Fruit fly (Drosophila melanogaster): ENCODE data around the gene CG32107.

Gene CG32107

DNA sequence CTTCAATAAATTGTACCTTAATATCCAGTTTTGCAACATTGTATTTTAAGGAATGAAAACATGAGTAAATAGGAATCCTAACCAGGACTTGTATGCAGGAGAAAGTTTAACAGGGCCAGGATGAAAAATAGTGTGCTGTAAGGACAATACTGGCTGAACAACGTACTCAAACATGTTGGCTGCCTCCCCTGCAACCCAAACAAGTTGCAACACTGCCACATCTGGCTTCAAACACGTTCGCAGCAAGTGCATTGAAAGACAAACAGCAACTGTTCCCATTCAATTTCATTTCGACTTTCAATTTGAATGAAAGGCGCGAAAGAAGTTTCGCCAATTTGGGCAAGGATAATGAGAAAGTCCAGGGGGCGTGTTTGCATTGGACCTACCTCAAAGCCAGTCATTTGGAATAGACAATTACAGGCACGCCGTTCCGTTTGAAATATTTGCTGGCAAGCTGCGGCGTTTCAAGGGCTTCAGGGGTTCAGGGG lies 6.9 kb upstream of the CG32107 start:
- TF ChIP-seq CG32121 (GFP tag; IDR thresholded peaks at IDR 0.05) = no peak
- no peak for TF ChIP-seq rn (GFP tag; IDR thresholded peaks at IDR 0.05)
- no peak for TF ChIP-seq Snoo (tag; optimal IDR thresholded peaks at IDR 0.05)
- TF ChIP-seq CG9948 (tag; optimal IDR thresholded peaks at IDR 0.05) = no peak
- no peak for TF ChIP-seq Pif1B (GFP tag; optimal IDR thresholded peaks at IDR 0.05)
- no peak for TF ChIP-seq CG17806 (tag; optimal IDR thresholded peaks at IDR 0.05)
- no peak for TF ChIP-seq EcR (GFP tag; optimal IDR thresholded peaks at IDR 0.05)
- TF ChIP-seq CG10348 (GFP tag; IDR thresholded peaks at IDR 0.05) = no peak
- TF ChIP-seq CG4496 (GFP tag; IDR thresholded peaks at IDR 0.05) = no peak
- no peak for TF ChIP-seq fd96Ca (GFP tag; IDR thresholded peaks at IDR 0.05)
- TF ChIP-seq CG12605 (GFP tag; IDR thresholded peaks at IDR 0.05) = no peak
- no peak for TF ChIP-seq CG14655 (GFP tag; optimal IDR thresholded peaks at IDR 0.05)
- TF ChIP-seq CG8159 (tag; optimal IDR thresholded peaks at IDR 0.05) = no peak
- no peak for TF ChIP-seq CG8301 (tag; optimal IDR thresholded peaks at IDR 0.05)
- no peak for TF ChIP-seq D1 (tag; optimal IDR thresholded peaks at IDR 0.05)
- no peak for TF ChIP-seq gl (tag; optimal IDR thresholded peaks at IDR 0.05)

DNA sequence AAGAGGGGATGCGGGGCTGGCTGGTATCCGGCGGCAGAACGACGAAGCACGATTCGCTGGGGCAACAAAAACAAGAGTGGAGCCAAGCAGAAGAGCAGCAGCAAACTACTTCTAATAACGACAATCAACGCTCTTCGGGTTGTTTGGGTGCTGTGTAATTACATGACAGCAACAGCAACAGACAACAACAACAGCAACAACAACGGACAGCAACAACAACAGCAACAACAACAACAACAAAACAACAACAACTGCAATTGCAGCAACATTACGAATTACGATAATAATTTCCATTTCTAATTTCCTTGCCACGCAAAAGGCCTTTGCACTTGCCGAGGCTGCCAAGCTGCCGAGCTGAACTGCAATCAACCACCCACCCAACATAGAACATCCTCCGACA lies 3.4 kb upstream of the CG32107 start:
- no peak for TF ChIP-seq CG14655 (GFP tag; optimal IDR thresholded peaks at IDR 0.05)
- TF ChIP-seq EcR (GFP tag; optimal IDR thresholded peaks at IDR 0.05) = no peak
- TF ChIP-seq Pif1A (GFP tag; optimal IDR thresholded peaks at IDR 0.05) = no peak
- no peak for TF ChIP-seq fd96Ca (GFP tag; IDR thresholded peaks at IDR 0.05)

DNA sequence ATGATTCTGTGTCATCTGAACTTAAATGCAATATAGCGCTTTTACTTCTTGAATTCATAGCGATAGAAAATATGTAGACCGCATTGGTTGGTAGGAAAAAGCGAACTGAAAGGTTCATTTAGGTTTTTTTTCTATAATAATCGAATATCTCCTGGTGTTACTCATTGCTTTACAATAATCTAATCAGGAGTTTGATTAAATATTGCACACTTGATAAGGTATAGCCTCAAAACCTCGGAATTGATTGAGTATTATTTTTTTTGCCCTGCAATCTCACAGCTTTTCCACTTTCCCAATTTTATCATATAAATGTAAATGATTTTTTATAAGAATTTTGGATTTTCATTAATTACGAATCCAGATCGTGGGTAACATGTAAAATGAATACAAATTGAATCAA lies 1.7 kb upstream of the CG32107 start, which contains the start of gene CG10943:
TSS of gene CG10943 (minus strand) at position 101 of the 400 bp plus-strand sequence.
- no peak for TF ChIP-seq CG34367 (tag; optimal IDR thresholded peaks at IDR 0.05)

DNA sequence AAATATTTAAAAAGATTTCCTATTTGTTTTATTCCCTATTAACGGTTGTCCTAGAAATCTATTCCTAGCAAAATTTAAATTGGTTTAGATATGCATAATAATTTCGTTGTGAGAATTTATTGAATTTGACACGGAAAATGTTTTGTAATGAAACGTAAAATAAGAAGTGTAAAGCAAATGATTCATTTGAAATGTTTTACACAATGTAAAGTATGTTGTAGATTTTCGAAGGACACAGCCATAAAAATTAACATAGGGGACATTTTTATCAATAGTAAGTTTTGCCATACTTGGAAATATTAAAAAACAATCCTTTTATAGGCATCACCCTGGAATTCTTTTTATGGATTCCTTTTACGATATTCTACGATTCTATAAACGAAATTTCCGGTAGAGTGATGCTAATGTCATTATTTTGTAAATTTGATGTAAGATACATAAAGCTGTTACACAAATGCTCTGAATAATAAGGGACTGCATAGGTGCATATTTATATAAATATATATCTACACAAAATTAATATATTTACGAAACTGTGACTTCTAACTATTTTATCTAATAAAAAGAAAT lies 3.5 kb downstream of the CG32107 start:
- TF ChIP-seq CG10348 (GFP tag; IDR thresholded peaks at IDR 0.05) (no peak), Snoo (tag; optimal IDR thresholded peaks at IDR 0.05) (no peak)

DNA sequence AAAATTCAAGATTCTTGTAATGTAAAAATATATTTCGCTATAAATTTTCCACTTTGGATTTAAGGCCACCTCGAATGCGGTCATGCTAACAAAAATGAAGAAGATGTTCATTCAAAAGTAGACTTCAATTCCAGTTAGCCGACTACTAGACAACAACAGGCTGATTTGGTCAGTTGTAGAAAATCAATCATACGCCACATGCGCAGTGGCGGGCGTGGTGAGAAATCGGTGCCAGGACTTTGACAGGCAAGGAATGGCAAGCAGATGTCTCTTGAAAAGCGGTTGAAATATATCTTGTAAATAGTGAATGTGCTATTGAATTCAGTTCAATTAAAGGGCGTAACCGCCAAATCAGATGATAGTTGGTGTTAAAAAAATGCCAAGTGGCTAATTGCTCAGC lies 7.7 kb downstream of the CG32107 start, which contains the start of gene Ent3:
TSS of gene Ent3 (plus strand) at position 224 of the 400 bp plus-strand sequence.
- TF ChIP-seq Pif1B (GFP tag; optimal IDR thresholded peaks at IDR 0.05) (no peak), CG9948 (tag; optimal IDR thresholded peaks at IDR 0.05) (no peak), CG14655 (GFP tag; optimal IDR thresholded peaks at IDR 0.05) (no peak), Snoo (tag; optimal IDR thresholded peaks at IDR 0.05) (no peak), CG34367 (tag; optimal IDR thresholded peaks at IDR 0.05) (no peak), CG12605 (GFP tag; IDR thresholded peaks at IDR 0.05) (no peak), EcR (GFP tag; optimal IDR thresholded peaks at IDR 0.05) (no peak)

DNA sequence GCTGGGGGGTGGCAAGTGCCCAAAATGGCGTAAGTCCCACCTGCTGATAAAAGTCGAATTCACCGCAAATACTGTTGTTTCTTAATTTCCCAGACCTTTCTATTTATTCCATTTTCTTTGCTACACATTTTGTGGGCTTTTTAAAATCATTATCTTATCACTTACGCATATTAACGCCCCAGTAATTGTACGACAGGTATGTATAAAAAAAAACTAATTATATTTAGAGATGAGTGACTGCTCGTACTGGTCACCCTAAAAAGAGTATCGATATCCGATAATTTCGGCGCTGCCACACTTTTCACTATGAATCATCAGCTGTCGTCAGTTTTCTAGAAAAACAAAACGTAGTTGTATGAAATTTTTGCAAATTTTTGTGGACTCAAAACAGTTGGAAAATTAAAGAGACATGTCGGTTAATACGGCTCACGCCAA lies 11.2 kb downstream of the CG32107 start, which contains the start of the genes CG10948 and Wbp2:
TSS of gene CG10948 (minus strand) at position 251 of the 435 bp plus-strand sequence.
TSS of gene Wbp2 (plus strand) at position 299 of the 435 bp plus-strand sequence.
- TF ChIP-seq CG17806 (tag; optimal IDR thresholded peaks at IDR 0.05) (no peak), CG4496 (GFP tag; IDR thresholded peaks at IDR 0.05) (peak; percentile 62), CG10348 (GFP tag; IDR thresholded peaks at IDR 0.05) (no peak), CG8159 (tag; optimal IDR thresholded peaks at IDR 0.05) (no peak), Ets98B (GFP tag; IDR thresholded peaks at IDR 0.05) (no peak), rn (GFP tag; IDR thresholded peaks at IDR 0.05) (no peak), CG8301 (tag; optimal IDR thresholded peaks at IDR 0.05) (no peak), Snoo (tag; optimal IDR thresholded peaks at IDR 0.05) (peak; percentile 36)

DNA sequence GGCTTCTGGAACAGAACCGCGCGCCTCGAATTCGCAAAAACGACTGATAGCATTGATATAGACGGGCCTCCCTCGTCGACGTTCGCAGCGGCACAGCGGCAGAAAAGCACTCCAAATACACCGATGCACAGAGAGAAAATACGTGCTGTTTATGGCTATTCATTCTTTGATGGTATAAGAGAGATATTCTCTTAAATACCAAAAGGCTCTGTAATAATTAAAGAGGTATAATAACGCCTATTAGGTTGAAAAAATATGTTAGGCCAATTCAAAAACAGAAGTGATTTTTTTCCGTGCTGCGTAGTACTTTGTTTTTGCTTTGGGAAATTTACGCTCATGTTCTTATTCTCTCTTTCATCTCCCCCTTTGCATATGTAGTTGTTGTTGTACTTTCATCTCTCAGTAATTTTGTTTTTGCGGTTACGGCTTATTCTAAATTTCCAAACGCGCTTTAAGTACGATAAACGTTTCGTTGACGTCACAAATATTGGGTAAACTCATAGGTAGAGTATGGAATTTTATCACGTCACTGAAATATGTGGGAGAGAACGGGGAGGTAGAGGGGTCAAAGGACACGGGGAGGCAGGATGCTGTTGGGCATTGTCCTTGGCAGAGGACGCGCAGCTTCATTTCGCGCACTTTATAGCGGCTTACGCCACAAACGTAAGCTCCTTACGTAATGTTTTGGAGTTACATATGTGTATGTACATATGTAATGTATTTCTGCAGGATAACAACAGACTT lies 17.9 kb downstream of the CG32107 start, which contains the start of gene nebu:
TSS of gene nebu (minus strand) at position 51 of the 744 bp plus-strand sequence.
- TF ChIP-seq CG4496 (GFP tag; IDR thresholded peaks at IDR 0.05) = peak; percentile 99
- peak; percentile 97 for TF ChIP-seq CG14655 (GFP tag; optimal IDR thresholded peaks at IDR 0.05)
- TF ChIP-seq Pif1B (GFP tag; optimal IDR thresholded peaks at IDR 0.05) = peak; percentile 95
- TF ChIP-seq Pif1A (GFP tag; optimal IDR thresholded peaks at IDR 0.05) = peak; percentile 98
- TF ChIP-seq CG8301 (tag; optimal IDR thresholded peaks at IDR 0.05) = peak; percentile 95
- peak; percentile 98 for TF ChIP-seq Ets98B (GFP tag; IDR thresholded peaks at IDR 0.05)
- TF ChIP-seq CG15710 (tag; optimal IDR thresholded peaks at IDR 0.05) = peak; percentile 97
- peak; percentile 98 for TF ChIP-seq CG8159 (tag; optimal IDR thresholded peaks at IDR 0.05)
- TF ChIP-seq CG13204 (GFP tag; optimal IDR thresholded peaks at IDR 0.05) = no peak
- peak; percentile 97 for TF ChIP-seq CG34367 (tag; optimal IDR thresholded peaks at IDR 0.05)
- peak; percentile 91 for TF ChIP-seq CG10348 (GFP tag; IDR thresholded peaks at IDR 0.05)
- TF ChIP-seq gl (tag; optimal IDR thresholded peaks at IDR 0.05) = peak; percentile 94
- TF ChIP-seq CG17806 (tag; optimal IDR thresholded peaks at IDR 0.05) = peak; percentile 98
- TF ChIP-seq CG12605 (GFP tag; IDR thresholded peaks at IDR 0.05) = peak; percentile 96
- TF ChIP-seq Snoo (tag; optimal IDR thresholded peaks at IDR 0.05) = peak; percentile 98
- TF ChIP-seq CG9948 (tag; optimal IDR thresholded peaks at IDR 0.05) = peak; percentile 96
- TF ChIP-seq EcR (GFP tag; optimal IDR thresholded peaks at IDR 0.05) = peak; percentile 28
- TF ChIP-seq fd96Ca (GFP tag; IDR thresholded peaks at IDR 0.05) = no peak; the same call in none of the 3 replicates
- peak; percentile 98 for TF ChIP-seq CG32121 (GFP tag; IDR thresholded peaks at IDR 0.05)
- peak; percentile 95 for TF ChIP-seq D1 (tag; optimal IDR thresholded peaks at IDR 0.05)
- TF ChIP-seq rn (GFP tag; IDR thresholded peaks at IDR 0.05) = peak; percentile 95

Measured in whole organism, pupa.